Worm (Caenorhabditis elegans) whole organism, L4 larva: ENCODE measurements around the gene cest-24.
A peak's percentile ranks its signal among the peaks of the same experiment; 100 is the strongest.

Experiments
- D1046.2 ChIP-seq: fragments of 200-800 bp; sonication (Bioruptor generic); IDR thresholded peaks from 2 replicates; pipeline ENCODE4 v1.3.6; 2022; ENCODE audit warnings: missing genetic modification characterization, missing compliant biosample characterization
- F44E2.7 ChIP-seq: fragments of 200-800 bp; sonication (Bioruptor generic); IDR thresholded peaks from 2 replicates; pipeline ENCODE4 v2.1.2; 2022; ENCODE audit warnings: missing genetic modification characterization, missing compliant biosample characterization
- Y105C5A.15 ChIP-seq: fragments of 200-800 bp; sonication (Bioruptor generic); IDR thresholded peaks from 2 replicates; pipeline ENCODE4 v1.3.6; 2022; ENCODE audit warnings: missing genetic modification characterization, missing compliant biosample characterization
- Y48G9A.11 ChIP-seq: fragments of 200-800 bp; sonication (Bioruptor generic); IDR thresholded peaks from 2 replicates; pipeline ENCODE4 v1.3.6; 2022; ENCODE audit warnings: missing genetic modification reagents, missing genetic modification characterization, missing compliant biosample characterization
- Y5F2A.4 ChIP-seq: fragments of 200-800 bp; sonication (Bioruptor generic); optimal IDR thresholded peaks from 2 replicates; lab custom pipeline; 2018; ENCODE audit warnings: mild to moderate bottlenecking, missing genetic modification characterization, missing compliant biosample characterization
- ZK337.2 ChIP-seq: fragments of 200-800 bp; sonication (Bioruptor generic); IDR thresholded peaks from 2 replicates; pipeline ENCODE4 v1.3.6; 2022; ENCODE audit warnings: missing genetic modification reagents, missing genetic modification characterization, missing compliant biosample characterization
- aly-2 ChIP-seq: sonication (generic microtip); optimal IDR thresholded peaks from 2 replicates; lab custom pipeline; 2018; ENCODE audit warnings: missing biosample characterization, missing genetic modification characterization
- arid-1 ChIP-seq: fragments of 200-800 bp; sonication (Bioruptor generic); conservative IDR thresholded peaks from 2 replicates; pipeline ENCODE4 v1.3.6; 2022; ENCODE audit warnings: missing genetic modification reagents, missing genetic modification characterization, missing compliant biosample characterization
- attf-4 ChIP-seq: sonication (generic microtip); optimal IDR thresholded peaks from 3 replicates; lab custom pipeline; 2017; ENCODE audit warnings: missing biosample characterization, missing genetic modification characterization
- ceh-20 ChIP-seq: fragments of 200-800 bp; sonication (Bioruptor generic); IDR thresholded peaks from 2 replicates; pipeline ENCODE4 v1.3.6; 2022; ENCODE audit warnings: missing genetic modification reagents, missing genetic modification characterization, missing compliant biosample characterization
- ceh-32 ChIP-seq: sonication (generic microtip); optimal IDR thresholded peaks from 2 replicates; lab custom pipeline; 2016; ENCODE audit warnings: mild to moderate bottlenecking, missing genetic modification characterization, missing compliant biosample characterization; ENCODE audit not compliant: poor library complexity
- cey-2 ChIP-seq: sonication (generic microtip); optimal IDR thresholded peaks from 3 replicates; lab custom pipeline; 2017; ENCODE audit warnings: missing genetic modification characterization, mild to moderate bottlenecking, missing compliant biosample characterization, antibody characterized with exemption, borderline replicate concordance; ENCODE audit not compliant: insufficient read depth
- daf-12 ChIP-seq: fragments of 150-350 bp; optimal IDR thresholded peaks from 2 replicates; lab custom pipeline; 2014; ENCODE audit warnings: missing biosample characterization, missing genetic modification reagents, missing genetic modification characterization
- daf-16 ChIP-seq, 3 experiments: sonication (generic microtip); optimal IDR thresholded peaks; 2 replicates each; lab custom pipeline; 2016 to 2017; ENCODE audit warnings: missing genetic modification characterization in 3 of 3, missing genetic modification reagents in 3 of 3, mild to moderate bottlenecking in 2 of 3, missing compliant biosample characterization in 2 of 3, missing biosample characterization in 1 of 3, moderate library complexity in 1 of 3
- daf-19 ChIP-seq: fragments of 200-800 bp; sonication (Bioruptor generic); conservative IDR thresholded peaks from 2 replicates; pipeline ENCODE4 v1.3.6; 2022; ENCODE audit warnings: missing genetic modification characterization, missing compliant biosample characterization
- dmd-8 ChIP-seq: fragments of 200-800 bp; sonication (Bioruptor generic); IDR thresholded peaks from 2 replicates; pipeline ENCODE4 v1.3.6; 2022; ENCODE audit warnings: missing genetic modification characterization, missing compliant biosample characterization
- dmd-9 ChIP-seq: fragments of 200-800 bp; sonication (Bioruptor generic); IDR thresholded peaks from 2 replicates; pipeline ENCODE4 v1.3.6; 2022; ENCODE audit warnings: missing genetic modification reagents, missing genetic modification characterization, missing compliant biosample characterization
- dve-1 ChIP-seq: sonication (generic microtip); optimal IDR thresholded peaks from 2 replicates; lab custom pipeline; 2017; ENCODE audit warnings: antibody characterized with exemption, mild to moderate bottlenecking, missing genetic modification characterization, missing compliant biosample characterization; ENCODE audit not compliant: insufficient read depth
- egl-43 ChIP-seq: fragments of 200-800 bp; sonication (Bioruptor generic); IDR thresholded peaks from 2 replicates; pipeline ENCODE4 v1.3.6; 2022; ENCODE audit warnings: missing genetic modification reagents, missing genetic modification characterization, missing compliant biosample characterization
- hlh-30 ChIP-seq: sonication (generic microtip); optimal IDR thresholded peaks from 2 replicates; lab custom pipeline; 2017; ENCODE audit warnings: antibody characterized with exemption, mild to moderate bottlenecking, missing genetic modification characterization, missing compliant biosample characterization; ENCODE audit not compliant: insufficient read depth
- hmg-1.1 ChIP-seq: fragments of 200-800 bp; sonication (Bioruptor generic); IDR thresholded peaks from 2 replicates; pipeline ENCODE4 v1.3.6; 2022; ENCODE audit warnings: missing genetic modification reagents, missing genetic modification characterization, missing compliant biosample characterization
- lim-7 ChIP-seq: fragments of 200-800 bp; sonication (Bioruptor generic); IDR thresholded peaks from 2 replicates; pipeline ENCODE4 v1.3.6; 2022; ENCODE audit warnings: missing genetic modification characterization, missing compliant biosample characterization
- lin-1 ChIP-seq: fragments of 200-800 bp; sonication (Bioruptor generic); IDR thresholded peaks from 2 replicates; pipeline ENCODE4 v1.3.6; 2022; ENCODE audit warnings: missing genetic modification reagents, missing genetic modification characterization, missing compliant biosample characterization
- lin-13 ChIP-seq: fragments of 150-350 bp; optimal IDR thresholded peaks from 2 replicates; lab custom pipeline; 2014; ENCODE audit warnings: missing biosample characterization, missing genetic modification reagents, missing genetic modification characterization
- lin-15B ChIP-seq: fragments of 150-350 bp; sonication (generic microtip); optimal IDR thresholded peaks from 3 replicates; lab custom pipeline; 2014; ENCODE audit warnings: missing biosample characterization, missing genetic modification characterization
- lin-39 ChIP-seq: fragments of 150-350 bp; optimal IDR thresholded peaks from 2 replicates; lab custom pipeline; 2014; ENCODE audit warnings: missing biosample characterization, missing genetic modification reagents, missing genetic modification characterization
- lir-3 ChIP-seq: sonication (generic microtip); optimal IDR thresholded peaks from 2 replicates; lab custom pipeline; 2016; ENCODE audit warnings: mild to moderate bottlenecking, missing genetic modification characterization, missing compliant biosample characterization
- madf-5 ChIP-seq, 2 experiments: fragments of 200-800 bp; sonication (Bioruptor generic); IDR thresholded peaks; 2 replicates each; pipeline ENCODE4 v1.3.6; 2022; ENCODE audit warnings: missing compliant biosample characterization in 2 of 2, missing genetic modification characterization in 2 of 2
- madf-9 ChIP-seq: fragments of 200-800 bp; sonication (Bioruptor generic); conservative IDR thresholded peaks from 2 replicates; pipeline ENCODE4 v1.3.6; 2022; ENCODE audit warnings: missing genetic modification reagents, missing genetic modification characterization, missing compliant biosample characterization
- mep-1 ChIP-seq: fragments of 150-350 bp; sonication (generic microtip); optimal IDR thresholded peaks from 3 replicates; lab custom pipeline; 2014; ENCODE audit warnings: missing biosample characterization, missing genetic modification characterization
- mes-2 ChIP-seq: sonication (generic microtip); optimal IDR thresholded peaks from 2 replicates; lab custom pipeline; 2016; ENCODE audit warnings: missing genotype, mild to moderate bottlenecking, missing genetic modification characterization, missing compliant biosample characterization; ENCODE audit not compliant: poor library complexity, severe bottlenecking
- nhr-111 ChIP-seq: fragments of 200-800 bp; sonication (Bioruptor generic); optimal IDR thresholded peaks from 2 replicates; lab custom pipeline; 2018; ENCODE audit warnings: mild to moderate bottlenecking, missing genetic modification characterization, missing compliant biosample characterization
- nhr-41 ChIP-seq: fragments of 200-800 bp; sonication (Bioruptor generic); IDR thresholded peaks from 2 replicates; pipeline ENCODE4 v1.3.6; 2022; ENCODE audit warnings: missing genetic modification reagents, missing genetic modification characterization, missing compliant biosample characterization
- nhr-6 ChIP-seq: fragments of 150-350 bp; optimal IDR thresholded peaks from 2 replicates; lab custom pipeline; 2014; ENCODE audit warnings: missing biosample characterization, missing genetic modification characterization
- pha-4 ChIP-seq, 2 experiments: fragments of 150-350 bp in 1 of 2; fragments of 200-800 bp in 1 of 2; sonication (Bioruptor generic) in 1 of 2; IDR thresholded peaks in 1 of 2; optimal IDR thresholded peaks in 1 of 2; 2 replicates each; pipeline versions ENCODE4 v1.3.6 to Lab custom; 2014 to 2022; ENCODE audit warnings: missing genetic modification characterization in 2 of 2, missing genetic modification reagents in 2 of 2, missing biosample characterization in 1 of 2, missing compliant biosample characterization in 1 of 2
- php-3 ChIP-seq: fragments of 200-800 bp; sonication (Bioruptor generic); IDR thresholded peaks from 2 replicates; pipeline ENCODE4 v1.3.6; 2022; ENCODE audit warnings: missing genetic modification reagents, missing genetic modification characterization, missing compliant biosample characterization
- pqm-1 ChIP-seq: sonication (generic microtip); optimal IDR thresholded peaks from 2 replicates; lab custom pipeline; 2017; ENCODE audit warnings: missing biosample characterization, missing genetic modification characterization
- saeg-2 ChIP-seq: fragments of 200-800 bp; sonication (Bioruptor generic); IDR thresholded peaks from 2 replicates; pipeline ENCODE4 v1.3.6; 2022; ENCODE audit warnings: missing genetic modification reagents, missing genetic modification characterization, missing compliant biosample characterization
- set-16 ChIP-seq: fragments of 200-800 bp; sonication (Bioruptor generic); IDR thresholded peaks from 2 replicates; pipeline ENCODE4 v1.3.6; 2022; ENCODE audit warnings: missing genetic modification reagents, missing genetic modification characterization, missing compliant biosample characterization
- skn-1 ChIP-seq: fragments of 150-350 bp; optimal IDR thresholded peaks from 2 replicates; lab custom pipeline; 2014; ENCODE audit warnings: missing biosample characterization, missing genetic modification characterization
- snpc-1.2 ChIP-seq: fragments of 200-800 bp; sonication (Bioruptor generic); IDR thresholded peaks from 2 replicates; pipeline ENCODE4 v1.3.6; 2022; ENCODE audit warnings: missing genetic modification reagents, missing genetic modification characterization, missing compliant biosample characterization
- tag-97 ChIP-seq: fragments of 200-800 bp; sonication (Bioruptor generic); IDR thresholded peaks from 2 replicates; pipeline ENCODE4 v1.3.6; 2022; ENCODE audit warnings: missing genetic modification characterization, missing compliant biosample characterization
- tra-1 ChIP-seq: fragments of 200-800 bp; sonication (Bioruptor generic); IDR thresholded peaks from 2 replicates; pipeline ENCODE4 v1.3.6; 2022; ENCODE audit warnings: missing genetic modification reagents, missing genetic modification characterization, missing compliant biosample characterization
- unc-62 ChIP-seq, 3 experiments: fragments of 150-350 bp in 1 of 3; sonication (generic microtip); optimal IDR thresholded peaks in 2 of 3; peaks in 1 of 3; 1 replicate in 1 of 3; 2 replicates in 2 of 3; lab custom pipeline; 2014 to 2017; ENCODE audit warnings: missing biosample characterization in 3 of 3, missing genetic modification characterization in 3 of 3, missing genetic modification reagents in 3 of 3, missing genotype in 1 of 3
- vab-7 ChIP-seq: fragments of 200-800 bp; sonication (Bioruptor generic); IDR thresholded peaks from 2 replicates; pipeline ENCODE4 v1.3.6; 2022; ENCODE audit warnings: missing genetic modification reagents, missing genetic modification characterization, missing compliant biosample characterization
- zfp-2 ChIP-seq: sonication (generic microtip); optimal IDR thresholded peaks from 2 replicates; lab custom pipeline; 2016; ENCODE audit warnings: mild to moderate bottlenecking, missing genetic modification characterization, missing compliant biosample characterization
- zip-11 ChIP-seq: fragments of 200-800 bp; sonication (Bioruptor generic); IDR thresholded peaks from 2 replicates; pipeline ENCODE4 v1.3.6; 2022; ENCODE audit warnings: missing genetic modification characterization, missing compliant biosample characterization
- ztf-7 ChIP-seq: fragments of 150-350 bp; optimal IDR thresholded peaks from 2 replicates; lab custom pipeline; 2014; ENCODE audit warnings: missing biosample characterization, missing genetic modification characterization

cest-24 gene

DNA sequence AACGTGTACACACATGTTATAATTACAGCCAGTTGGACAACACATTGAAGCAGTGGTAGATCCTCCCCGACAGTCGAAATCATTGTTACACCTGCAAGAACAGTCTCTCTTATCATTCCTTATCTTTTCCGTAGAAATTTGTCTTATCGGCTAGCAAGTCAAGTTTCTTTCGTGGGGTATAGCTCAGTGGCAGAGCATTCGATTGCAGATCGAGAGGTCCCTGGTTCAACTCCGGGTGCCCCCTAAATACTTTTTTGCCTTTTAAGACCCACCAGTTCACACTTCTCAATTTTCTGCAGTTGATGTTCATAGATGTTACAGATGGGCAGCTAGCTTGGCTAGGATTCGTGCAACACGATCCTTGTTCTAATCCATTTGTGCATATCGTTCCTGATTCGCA is 18.5 kb downstream of the cest-24 start (continued):
- TF ChIP-seq unc-62 (GFP tag; optimal IDR thresholded peaks at IDR 0.05 in 1 of 2; lab: Kevin White, UChicago) (no peak), unc-62 (tag; optimal IDR thresholded peaks at IDR 0.05; lab: Kevin White, UChicago) (no peak), snpc-1.2 (peak; percentile 88), mes-2 (tag; lab: Kevin White, UChicago) (no peak), ZK337.2 (peak; percentile 60; the same call in 1 of the 2 replicates), hlh-30 (no peak), saeg-2 (GFP tag; lab: Robert Waterston, UW) (peak; percentile 73; the same call in 1 of the 2 replicates), zfp-2 (no peak), lin-39 (no peak), lin-13 (GFP tag; lab: Kevin White, UChicago) (peak; percentile 13), ceh-32 (tag; lab: Kevin White, UChicago) (no peak), arid-1 (GFP tag; lab: Robert Waterston, UW) (peak; percentile 82), Y105C5A.15 (GFP tag; lab: Robert Waterston, UW) (no peak), daf-19 (GFP tag; lab: Robert Waterston, UW) (peak; percentile 84), ztf-7 (no peak), lin-1 (peak; percentile 88), set-16 (GFP tag; lab: Robert Waterston, UW) (no peak), daf-16 (GFP tag; optimal IDR thresholded peaks at IDR 0.05; lab: Kevin White, UChicago) (peak in 1 of 2 experiments; percentile 74), daf-16 (tag; optimal IDR thresholded peaks at IDR 0.05; lab: Kevin White, UChicago) (no peak), aly-2 (tag; lab: Kevin White, UChicago) (no peak), tra-1 (GFP tag; lab: Robert Waterston, UW) (peak; percentile 73), tag-97 (GFP tag; lab: Robert Waterston, UW) (no peak), php-3 (GFP tag; lab: Robert Waterston, UW) (peak; percentile 64; the same call in 1 of the 2 replicates), daf-12 (tag; lab: Kevin White, UChicago) (no peak), mep-1 (tag; lab: Kevin White, UChicago) (no peak), Y48G9A.11 (GFP tag; lab: Robert Waterston, UW) (peak; percentile 81; the same call in 1 of the 2 replicates), F44E2.7 (GFP tag; lab: Robert Waterston, UW) (peak; percentile 93), nhr-6 (tag; lab: Kevin White, UChicago) (no peak), cey-2 (tag; lab: Kevin White, UChicago) (no peak), D1046.2 (peak; percentile 72; the same call in 1 of the 2 replicates), lin-15B (tag; lab: Kevin White, UChicago) (no peak), zip-11 (GFP tag; lab: Robert Waterston, UW) (no peak), ceh-20 (no peak), madf-5 (GFP tag; IDR thresholded peaks at IDR 0.05; lab: Robert Waterston, UW) (peak; percentile 79 to 82), dmd-8 (GFP tag; lab: Robert Waterston, UW) (peak; percentile 98), pha-4 (GFP tag; IDR thresholded peaks at IDR 0.05; lab: Robert Waterston, UW) (peak; percentile 85), pha-4 (tag; optimal IDR thresholded peaks at IDR 0.05; lab: Kevin White, UChicago) (no peak), lim-7 (GFP tag; lab: Robert Waterston, UW) (peak; percentile 96), lir-3 (peak; percentile 48), nhr-111 (peak; percentile 52), vab-7 (GFP tag; lab: Robert Waterston, UW) (peak; percentile 80), dmd-9 (GFP tag; lab: Robert Waterston, UW) (0 out of 2 replicates have a peak, but pooled peaks have one; percentile 21), dve-1 (tag; lab: Kevin White, UChicago) (no peak), nhr-41 (peak; percentile 77; the same call in 1 of the 2 replicates), egl-43 (GFP tag; lab: Robert Waterston, UW) (peak; percentile 95), madf-9 (GFP tag; lab: Robert Waterston, UW) (peak; percentile 66), pqm-1 (no peak), skn-1 (tag; lab: Kevin White, UChicago) (no peak), Y5F2A.4 (GFP tag; lab: Kevin White, UChicago) (peak; percentile 54), hmg-1.1 (GFP tag; lab: Robert Waterston, UW) (peak; percentile 49; the same call in 1 of the 2 replicates), attf-4 (no peak)
